Worm (Caenorhabditis elegans) whole organism, L4 larva: ENCODE results near the gene ZK470.6.

Source experiments
- R02D3.7 ChIP-seq: fragments of 150-350 bp; sonication (generic microtip); optimal IDR thresholded peaks from 3 replicates; lab custom pipeline; 2014; ENCODE audit warnings: missing biosample characterization, missing genetic modification characterization
- ama-1 ChIP-seq: fragments of 150-350 bp; optimal IDR thresholded peaks from 2 replicates; lab custom pipeline; 2014; ENCODE audit warnings: inconsistent platforms, mixed read lengths
- arid-1 ChIP-seq: fragments of 200-800 bp; sonication (Bioruptor generic); conservative IDR thresholded peaks from 2 replicates; pipeline ENCODE4 v1.3.6; 2022; ENCODE audit warnings: missing genetic modification reagents, missing genetic modification characterization, missing compliant biosample characterization
- dpl-1 ChIP-seq: fragments of 150-350 bp; optimal IDR thresholded peaks from 2 replicates; lab custom pipeline; 2014; ENCODE audit warnings: missing biosample characterization, missing genetic modification reagents, missing genetic modification characterization
- egl-27 ChIP-seq: sonication (generic microtip); optimal IDR thresholded peaks from 3 replicates; lab custom pipeline; 2017; ENCODE audit warnings: missing biosample characterization, missing genetic modification reagents, missing genetic modification characterization
- jun-1 ChIP-seq: fragments of 150-350 bp; optimal IDR thresholded peaks from 2 replicates; lab custom pipeline; 2014; ENCODE audit warnings: missing biosample characterization, missing genetic modification reagents, missing genetic modification characterization
- lim-7 ChIP-seq: fragments of 200-800 bp; sonication (Bioruptor generic); IDR thresholded peaks from 2 replicates; pipeline ENCODE4 v1.3.6; 2022; ENCODE audit warnings: missing genetic modification characterization, missing compliant biosample characterization
- nhr-11 ChIP-seq: fragments of 150-350 bp; optimal IDR thresholded peaks from 2 replicates; lab custom pipeline; 2014; ENCODE audit warnings: missing biosample characterization, missing genetic modification characterization
- nhr-237 ChIP-seq: sonication (generic microtip); optimal IDR thresholded peaks from 2 replicates; lab custom pipeline; 2017; ENCODE audit warnings: missing biosample characterization, missing genetic modification characterization
- nhr-48 ChIP-seq: sonication (generic microtip); optimal IDR thresholded peaks from 2 replicates; lab custom pipeline; 2016; ENCODE audit warnings: mild to moderate bottlenecking, missing genetic modification characterization, missing compliant biosample characterization
- nhr-6 ChIP-seq: fragments of 150-350 bp; optimal IDR thresholded peaks from 2 replicates; lab custom pipeline; 2014; ENCODE audit warnings: missing biosample characterization, missing genetic modification characterization
- nhr-76 ChIP-seq: fragments of 150-350 bp; optimal IDR thresholded peaks from 2 replicates; lab custom pipeline; 2014; ENCODE audit warnings: missing biosample characterization, missing genetic modification characterization
- rbr-2 ChIP-seq: sonication (generic microtip); optimal IDR thresholded peaks from 2 replicates; lab custom pipeline; 2016; ENCODE audit warnings: missing genotype, missing genetic modification characterization, missing compliant biosample characterization

DNA sequence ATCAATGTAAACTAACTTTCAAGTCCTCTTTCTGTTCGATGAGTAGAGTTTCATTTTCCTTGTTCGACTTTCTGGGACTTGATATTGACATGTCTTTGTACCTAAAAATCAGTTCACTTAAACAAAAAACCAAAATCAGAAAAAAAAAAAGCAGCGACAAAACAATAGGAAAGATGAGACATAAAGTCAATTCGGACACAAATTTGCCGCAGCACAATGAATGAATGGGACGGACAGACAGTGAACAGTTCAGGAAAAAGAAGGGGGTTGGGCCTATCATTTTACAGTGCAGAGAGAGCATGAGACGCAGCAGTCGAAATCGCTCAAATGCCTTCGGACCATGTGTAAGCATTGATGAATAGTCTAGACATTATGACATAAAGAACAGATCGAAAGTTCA lies 9.4 kb upstream of the ZK470.6 start, which contains the start of gene mrp-6:
- TF ChIP-seq nhr-6 (tag; lab: Kevin White, UChicago) (no peak), rbr-2 (tag; lab: Kevin White, UChicago) (no peak), ama-1 (lab: Kevin White, UChicago) (no peak), nhr-11 (no peak), R02D3.7 (tag; lab: Kevin White, UChicago) (no peak), egl-27 (tag; lab: Kevin White, UChicago) (no peak), dpl-1 (no peak), nhr-48 (tag; lab: Kevin White, UChicago) (no peak), arid-1 (GFP tag; lab: Robert Waterston, UW) (no peak), jun-1 (no peak), nhr-237 (no peak), nhr-76 (tag; lab: Kevin White, UChicago) (no peak), lim-7 (GFP tag; lab: Robert Waterston, UW) (no peak)
